Worm (Caenorhabditis elegans): ENCODE results near the gene mel-32.

DNA sequence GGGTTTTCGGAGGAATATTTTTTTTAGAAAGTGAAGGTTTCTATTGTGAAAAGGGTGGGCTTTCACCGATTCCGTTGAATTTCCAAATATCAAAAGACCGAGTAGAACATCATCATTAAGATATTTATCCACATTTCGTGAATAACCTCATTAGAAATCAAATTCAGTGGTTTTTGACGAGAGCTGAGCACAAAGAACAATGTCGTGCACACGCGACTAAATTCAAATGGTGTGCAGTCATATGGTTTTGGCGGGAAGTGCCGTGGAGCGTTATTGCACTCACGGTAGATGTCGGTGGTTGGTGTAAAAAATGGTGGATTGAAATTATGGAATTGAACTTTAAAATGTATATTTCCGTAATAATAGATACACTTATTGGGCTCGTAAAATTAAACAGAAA is 9.9 kb upstream of the mel-32 start:
- TF ChIP-seq nhr-12 (tag; optimal IDR thresholded peaks at IDR 0.05) = no peak
- TF ChIP-seq ztf-11 (tag; optimal IDR thresholded peaks at IDR 0.05) = no peak
- no peak for TF ChIP-seq elt-3 (tag; optimal IDR thresholded peaks at IDR 0.05)
- TF ChIP-seq ceh-82 (tag; optimal IDR thresholded peaks at IDR 0.05) = no peak
- no peak for TF ChIP-seq Y55F3AM.14 (GFP tag; optimal IDR thresholded peaks at IDR 0.05)

Data from whole organism, L2 larva.